Worm (Caenorhabditis elegans) whole organism, L2 larva: ENCODE results near the gene vang-1.

Experiments
- ama-1 ChIP-seq: fragments of 150-350 bp; optimal IDR thresholded peaks from 2 replicates; lab custom pipeline; 2018; ENCODE audit warnings: inconsistent platforms
- fos-1 ChIP-seq: fragments of 150-350 bp; optimal IDR thresholded peaks from 2 replicates; lab custom pipeline; 2014; ENCODE audit warnings: missing biosample characterization, missing genetic modification characterization
- lsy-2 ChIP-seq, 2 experiments: fragments of 150-350 bp in 1 of 2; sonication (generic microtip) in 1 of 2; optimal IDR thresholded peaks; 2 replicates each; lab custom pipeline; 2014 to 2017; ENCODE audit warnings: missing biosample characterization in 2 of 2, missing genetic modification characterization in 2 of 2
- mdl-1 ChIP-seq, 2 experiments: fragments of 150-350 bp in 1 of 2; sonication (generic microtip) in 1 of 2; optimal IDR thresholded peaks; 2 replicates each; lab custom pipeline; 2017; ENCODE audit warnings: missing biosample characterization in 2 of 2, missing genetic modification characterization in 2 of 2

- TF ChIP-seq ama-1, result no peak
- TF ChIP-seq fos-1, result no peak
- no peak for TF ChIP-seq mdl-1 (tag; optimal IDR thresholded peaks at IDR 0.05; lab: Kevin White, UChicago)
- TF ChIP-seq lsy-2 (tag; optimal IDR thresholded peaks at IDR 0.05; lab: Kevin White, UChicago), result no peak
Measured at ce11 chrX:2862372-2862771, 23.3 kb upstream of the vang-1 start, which contains the start of gene comt-1.
